Fruit fly (Drosophila melanogaster): ENCODE data around the gene CG6928.
A peak's percentile ranks its signal among the peaks of the same experiment; 100 is the strongest.

DNA sequence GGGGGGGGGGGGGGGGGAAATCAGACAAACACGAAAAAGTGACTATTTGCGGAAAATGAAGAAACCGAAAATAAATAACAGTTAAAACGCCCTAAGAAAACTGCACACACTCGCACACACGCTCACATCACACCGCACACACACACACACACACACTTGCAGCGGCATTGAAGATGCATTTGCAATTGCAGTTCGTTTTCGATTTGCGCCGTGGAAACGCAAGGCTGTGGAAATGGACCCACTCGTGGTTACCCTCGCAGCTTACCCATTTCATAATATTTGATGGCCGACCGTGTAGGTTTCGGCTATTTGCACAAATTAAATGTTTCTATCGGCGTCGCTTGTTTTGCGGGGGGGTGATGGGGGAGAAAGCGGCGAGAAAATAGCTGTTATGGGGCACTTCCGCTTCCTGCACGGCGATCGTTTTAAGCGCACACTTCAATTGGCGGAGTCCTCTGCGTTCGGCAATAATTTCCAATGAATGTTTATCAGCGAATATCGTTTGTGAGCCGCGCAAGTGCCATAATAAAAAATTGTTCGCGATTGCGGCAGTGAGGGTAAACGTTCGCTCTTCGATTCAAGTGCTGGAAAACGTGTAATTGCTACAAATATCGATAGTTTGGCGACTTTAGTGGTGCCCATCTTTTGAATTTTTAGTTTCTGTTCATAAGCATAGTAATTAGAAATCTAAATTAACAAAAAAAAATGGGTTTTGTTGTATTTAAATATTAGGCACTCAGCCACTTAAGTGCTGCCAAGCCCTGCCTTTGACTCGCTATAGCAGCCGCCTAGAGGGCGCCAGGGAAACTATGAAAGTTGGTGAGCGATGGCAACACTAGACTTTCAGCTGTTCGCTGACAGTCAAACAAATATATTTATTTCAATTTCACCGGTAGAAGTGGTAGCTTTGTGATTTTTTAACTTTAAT is at the start of gene CG6928, which contains the start of gene Pop2:
- peak; percentile 79 for TF ChIP-seq h (GFP tag; optimal IDR thresholded peaks at IDR 0.05)
- TF ChIP-seq foxo (GFP tag; optimal IDR thresholded peaks at IDR 0.05) = peak in 1 of 2 experiments; percentile 75
- TF ChIP-seq psq (GFP tag; optimal IDR thresholded peaks at IDR 0.05) = peak; percentile 70
- TF ChIP-seq CG32264 (GFP tag; optimal IDR thresholded peaks at IDR 0.05) = no peak
- TF ChIP-seq sv (GFP tag; optimal IDR thresholded peaks at IDR 0.05) = peak; percentile 75
- no peak for TF ChIP-seq pan (optimal IDR thresholded peaks at IDR 0.05)
- TF ChIP-seq Mio (GFP tag; optimal IDR thresholded peaks at IDR 0.05) = no peak
- TF ChIP-seq Myc (optimal IDR thresholded peaks at IDR 0.05) = peak; percentile 58
- TF ChIP-seq CG9705 (GFP tag; optimal IDR thresholded peaks at IDR 0.05) = peak; percentile 20
- no peak for TF ChIP-seq Hr78 (GFP tag; optimal IDR thresholded peaks at IDR 0.05)
- TF ChIP-seq usp (GFP tag; optimal IDR thresholded peaks at IDR 0.05) = no peak
- TF ChIP-seq Rel (GFP tag; optimal IDR thresholded peaks at IDR 0.05) = no peak
- TF ChIP-seq Rel (tag; optimal IDR thresholded peaks at IDR 0.05) = peak; percentile 5

All from whole organism, wandering third instar larva.